Worm (Caenorhabditis elegans) whole organism, L4 larva: Measurements from ENCODE around the gene T26G10.3.
A peak's percentile ranks its signal among the peaks of the same experiment; 100 is the strongest.
"Not testable (repeated sequence)": the region's sequence is repeated elsewhere in the genome, so short reads cannot be mapped to it uniquely, and the experiment has no call there.

Experiments
- D1046.2 ChIP-seq: fragments of 200-800 bp; sonication (Bioruptor generic); IDR thresholded peaks from 2 replicates; pipeline ENCODE4 v1.3.6; 2022; ENCODE audit warnings: missing genetic modification characterization, missing compliant biosample characterization
- F10B5.3 ChIP-seq: sonication (generic microtip); optimal IDR thresholded peaks from 2 replicates; lab custom pipeline; 2016; ENCODE audit warnings: mild to moderate bottlenecking, missing genetic modification characterization, missing compliant biosample characterization
- F44E2.7 ChIP-seq: fragments of 200-800 bp; sonication (Bioruptor generic); IDR thresholded peaks from 2 replicates; pipeline ENCODE4 v2.1.2; 2022; ENCODE audit warnings: missing genetic modification characterization, missing compliant biosample characterization
- F49E8.2 ChIP-seq: sonication (generic microtip); optimal IDR thresholded peaks from 2 replicates; lab custom pipeline; 2016; ENCODE audit warnings: missing compliant biosample characterization, mild to moderate bottlenecking, missing genetic modification characterization, borderline replicate concordance
- T20F7.1 ChIP-seq: fragments of 200-800 bp; sonication (Bioruptor generic); optimal IDR thresholded peaks from 2 replicates; lab custom pipeline; 2018; ENCODE audit warnings: mild to moderate bottlenecking, missing genetic modification characterization, missing compliant biosample characterization
- Y105C5A.15 ChIP-seq: fragments of 200-800 bp; sonication (Bioruptor generic); IDR thresholded peaks from 2 replicates; pipeline ENCODE4 v1.3.6; 2022; ENCODE audit warnings: missing genetic modification characterization, missing compliant biosample characterization
- ZK337.2 ChIP-seq: fragments of 200-800 bp; sonication (Bioruptor generic); IDR thresholded peaks from 2 replicates; pipeline ENCODE4 v1.3.6; 2022; ENCODE audit warnings: missing genetic modification reagents, missing genetic modification characterization, missing compliant biosample characterization
- aly-2 ChIP-seq: sonication (generic microtip); optimal IDR thresholded peaks from 2 replicates; lab custom pipeline; 2018; ENCODE audit warnings: missing biosample characterization, missing genetic modification characterization
- arid-1 ChIP-seq: fragments of 200-800 bp; sonication (Bioruptor generic); conservative IDR thresholded peaks from 2 replicates; pipeline ENCODE4 v1.3.6; 2022; ENCODE audit warnings: missing genetic modification reagents, missing genetic modification characterization, missing compliant biosample characterization
- ceh-62 ChIP-seq: sonication (generic microtip); optimal IDR thresholded peaks from 2 replicates; lab custom pipeline; 2017; ENCODE audit warnings: missing biosample characterization, missing genetic modification characterization
- ces-1 ChIP-seq: fragments of 150-350 bp; sonication (generic microtip); optimal IDR thresholded peaks from 4 replicates; lab custom pipeline; 2014; ENCODE audit warnings: missing biosample characterization, missing genetic modification reagents, missing genetic modification characterization
- ctbp-1 ChIP-seq: fragments of 200-800 bp; sonication (Bioruptor generic); IDR thresholded peaks from 2 replicates; pipeline ENCODE4 v1.3.6; 2022; ENCODE audit warnings: missing genetic modification reagents, missing genetic modification characterization, missing compliant biosample characterization
- daf-12 ChIP-seq: fragments of 150-350 bp; optimal IDR thresholded peaks from 2 replicates; lab custom pipeline; 2014; ENCODE audit warnings: missing biosample characterization, missing genetic modification reagents, missing genetic modification characterization
- daf-16 ChIP-seq, 3 experiments: sonication (generic microtip); optimal IDR thresholded peaks; 2 replicates each; lab custom pipeline; 2016 to 2017; ENCODE audit warnings: missing genetic modification characterization in 3 of 3, missing genetic modification reagents in 3 of 3, mild to moderate bottlenecking in 2 of 3, missing compliant biosample characterization in 2 of 3, missing biosample characterization in 1 of 3, moderate library complexity in 1 of 3
- dmd-8 ChIP-seq: fragments of 200-800 bp; sonication (Bioruptor generic); IDR thresholded peaks from 2 replicates; pipeline ENCODE4 v1.3.6; 2022; ENCODE audit warnings: missing genetic modification characterization, missing compliant biosample characterization
- egl-43 ChIP-seq: fragments of 200-800 bp; sonication (Bioruptor generic); IDR thresholded peaks from 2 replicates; pipeline ENCODE4 v1.3.6; 2022; ENCODE audit warnings: missing genetic modification reagents, missing genetic modification characterization, missing compliant biosample characterization
- gei-8 ChIP-seq: fragments of 200-800 bp; sonication (Bioruptor generic); optimal IDR thresholded peaks from 2 replicates; lab custom pipeline; 2018; ENCODE audit warnings: mild to moderate bottlenecking, missing genetic modification characterization, missing compliant biosample characterization
- hif-1 ChIP-seq, 2 experiments: sonication (generic microtip); optimal IDR thresholded peaks; 2 replicates each; lab custom pipeline; 2016 to 2017; ENCODE audit warnings: missing compliant biosample characterization in 2 of 2, missing genetic modification characterization in 2 of 2, missing genetic modification reagents in 2 of 2, missing genotype in 2 of 2, mild to moderate bottlenecking in 1 of 2
- hlh-11 ChIP-seq: fragments of 200-800 bp; sonication (Bioruptor generic); optimal IDR thresholded peaks from 2 replicates; lab custom pipeline; 2018; ENCODE audit warnings: mild to moderate bottlenecking, missing genetic modification characterization, missing compliant biosample characterization
- hmg-1.1 ChIP-seq: fragments of 200-800 bp; sonication (Bioruptor generic); IDR thresholded peaks from 2 replicates; pipeline ENCODE4 v1.3.6; 2022; ENCODE audit warnings: missing genetic modification reagents, missing genetic modification characterization, missing compliant biosample characterization
- lin-38 ChIP-seq: fragments of 200-800 bp; sonication (Bioruptor generic); IDR thresholded peaks from 2 replicates; pipeline ENCODE4 v1.3.6; 2022; ENCODE audit warnings: missing genetic modification reagents, missing genetic modification characterization, missing compliant biosample characterization
- lsy-2 ChIP-seq, 2 experiments: fragments of 150-350 bp in 1 of 2; sonication (generic microtip) in 1 of 2; optimal IDR thresholded peaks; 2 replicates each; lab custom pipeline; 2014 to 2017; ENCODE audit warnings: missing biosample characterization in 2 of 2, missing genetic modification characterization in 2 of 2
- madf-5 ChIP-seq, 2 experiments: fragments of 200-800 bp; sonication (Bioruptor generic); IDR thresholded peaks; 2 replicates each; pipeline ENCODE4 v1.3.6; 2022; ENCODE audit warnings: missing compliant biosample characterization in 2 of 2, missing genetic modification characterization in 2 of 2
- mep-1 ChIP-seq: fragments of 150-350 bp; sonication (generic microtip); optimal IDR thresholded peaks from 3 replicates; lab custom pipeline; 2014; ENCODE audit warnings: missing biosample characterization, missing genetic modification characterization
- mxl-3 ChIP-seq: fragments of 200-800 bp; sonication (Bioruptor generic); optimal IDR thresholded peaks from 2 replicates; lab custom pipeline; 2018; ENCODE audit warnings: mild to moderate bottlenecking, missing genetic modification characterization, missing compliant biosample characterization
- spr-1 ChIP-seq: sonication (generic microtip); optimal IDR thresholded peaks from 2 replicates; lab custom pipeline; 2016; ENCODE audit warnings: mild to moderate bottlenecking, missing genetic modification characterization, missing compliant biosample characterization
- tra-1 ChIP-seq: fragments of 200-800 bp; sonication (Bioruptor generic); IDR thresholded peaks from 2 replicates; pipeline ENCODE4 v1.3.6; 2022; ENCODE audit warnings: missing genetic modification reagents, missing genetic modification characterization, missing compliant biosample characterization
- unc-130 ChIP-seq: sonication (generic microtip); optimal IDR thresholded peaks from 2 replicates; lab custom pipeline; 2016; ENCODE audit warnings: missing genetic modification reagents, missing genetic modification characterization, missing compliant biosample characterization
- unc-39 ChIP-seq: sonication (generic microtip); optimal IDR thresholded peaks from 2 replicates; lab custom pipeline; 2017; ENCODE audit warnings: missing biosample characterization, missing genetic modification characterization
- vab-7 ChIP-seq: fragments of 200-800 bp; sonication (Bioruptor generic); IDR thresholded peaks from 2 replicates; pipeline ENCODE4 v1.3.6; 2022; ENCODE audit warnings: missing genetic modification reagents, missing genetic modification characterization, missing compliant biosample characterization
- zip-2 ChIP-seq: fragments of 150-350 bp; optimal IDR thresholded peaks from 2 replicates; lab custom pipeline; 2014; ENCODE audit warnings: missing biosample characterization, missing genetic modification characterization
- ztf-7 ChIP-seq: fragments of 150-350 bp; optimal IDR thresholded peaks from 2 replicates; lab custom pipeline; 2014; ENCODE audit warnings: missing biosample characterization, missing genetic modification characterization

T26G10.3 gene

DNA sequence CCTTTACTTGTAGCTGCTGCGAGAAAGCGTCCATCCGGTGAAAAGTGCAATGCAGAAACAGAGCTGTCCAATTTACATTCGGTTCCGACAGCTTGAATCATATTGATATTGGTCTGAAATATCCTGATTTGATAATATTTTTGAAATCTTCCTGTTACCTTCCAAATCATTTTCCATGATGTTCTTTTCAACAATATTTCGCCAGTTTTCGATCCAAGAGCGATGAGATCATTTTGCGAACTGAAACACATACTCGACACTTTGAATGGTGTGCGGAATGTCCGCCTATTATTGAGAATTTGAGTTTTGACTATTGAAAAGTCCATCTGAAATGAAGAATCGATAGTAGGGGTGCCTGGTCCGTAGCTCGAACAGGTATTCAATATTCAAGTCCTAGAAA is 27.9 kb upstream of the T26G10.3 start, which contains the start of gene emb-30 (continued):
- no peak for TF ChIP-seq F44E2.7 (GFP tag; lab: Robert Waterston, UW)
- TF ChIP-seq F10B5.3 (tag; lab: Kevin White, UChicago): no peak
- no peak for TF ChIP-seq egl-43 (GFP tag; lab: Robert Waterston, UW)
- TF ChIP-seq madf-5 (GFP tag; IDR thresholded peaks at IDR 0.05; lab: Robert Waterston, UW): 0 out of 4 replicates have a peak, but pooled peaks of 1 of the 2 experiments have one; percentile 2
- TF ChIP-seq lsy-2 (tag; optimal IDR thresholded peaks at IDR 0.05; lab: Kevin White, UChicago): peak in 1 of 2 experiments; percentile 20
- no peak for TF ChIP-seq Y105C5A.15
- TF ChIP-seq spr-1 (tag; lab: Kevin White, UChicago): no peak
- TF ChIP-seq hif-1 (tag; optimal IDR thresholded peaks at IDR 0.05; lab: Kevin White, UChicago): no peak
- TF ChIP-seq daf-16 (GFP tag; optimal IDR thresholded peaks at IDR 0.05; lab: Kevin White, UChicago): no peak
- peak; percentile 12 for TF ChIP-seq daf-16 (tag; optimal IDR thresholded peaks at IDR 0.05; lab: Kevin White, UChicago)
- TF ChIP-seq aly-2 (tag; lab: Kevin White, UChicago): no peak

DNA sequence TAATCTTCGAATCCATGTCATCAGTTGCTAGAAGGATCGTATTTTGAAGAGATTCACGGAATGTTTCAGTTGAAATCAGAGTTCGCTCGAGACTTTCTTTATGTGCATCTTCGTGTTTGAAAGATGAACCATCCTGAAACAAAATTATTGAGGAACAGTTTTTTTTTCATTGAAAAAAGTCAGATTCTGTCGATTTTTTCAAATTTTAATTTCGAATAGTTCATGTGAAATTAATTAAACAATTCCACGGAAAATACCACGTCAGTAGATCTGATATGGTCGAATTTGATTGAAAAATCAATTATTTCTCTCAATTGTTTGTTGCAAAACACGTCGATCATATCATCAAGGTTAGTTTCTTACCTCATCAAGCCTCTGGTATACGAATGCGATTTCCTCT is 26.2 kb upstream of the T26G10.3 start, which contains the start of gene F54C8.1:
F54C8.1 (plus strand) TSS at position 301 of the 400 bp plus-strand sequence.
- TF ChIP-seq mep-1 (tag; lab: Kevin White, UChicago) (no peak), daf-12 (tag; lab: Kevin White, UChicago) (no peak), unc-130 (GFP tag; lab: Kevin White, UChicago) (no peak), D1046.2 (no peak)

DNA sequence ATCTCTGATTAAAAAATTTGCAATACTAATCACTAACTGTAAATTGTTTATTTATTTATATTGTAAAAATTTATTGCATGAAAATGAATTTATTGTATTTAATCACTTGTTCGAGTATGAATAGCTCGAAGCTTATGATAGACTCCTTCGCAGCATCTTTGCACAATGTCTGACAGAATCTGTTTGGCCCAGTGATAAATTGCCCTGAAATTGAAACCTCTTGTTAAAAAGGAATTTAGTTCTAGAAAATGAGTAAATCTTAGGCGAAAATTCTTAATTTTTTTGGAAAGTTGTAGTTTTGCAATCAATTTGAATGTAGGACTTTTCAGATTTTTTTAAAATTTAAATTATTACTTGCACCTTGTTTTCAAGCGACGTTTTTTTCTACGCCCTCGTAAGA is 21.8 kb upstream of the T26G10.3 start:
- TF ChIP-seq lin-38 (GFP tag; lab: Robert Waterston, UW) (peak; percentile 38), vab-7 (no peak), F49E8.2 (tag; lab: Kevin White, UChicago) (no peak), ztf-7 (tag; lab: Kevin White, UChicago) (no peak), arid-1 (GFP tag; lab: Robert Waterston, UW) (peak; percentile 15; the same call in 1 of the 2 replicates)
- TF ChIP-seq, all 104 proteins: peak for 2

DNA sequence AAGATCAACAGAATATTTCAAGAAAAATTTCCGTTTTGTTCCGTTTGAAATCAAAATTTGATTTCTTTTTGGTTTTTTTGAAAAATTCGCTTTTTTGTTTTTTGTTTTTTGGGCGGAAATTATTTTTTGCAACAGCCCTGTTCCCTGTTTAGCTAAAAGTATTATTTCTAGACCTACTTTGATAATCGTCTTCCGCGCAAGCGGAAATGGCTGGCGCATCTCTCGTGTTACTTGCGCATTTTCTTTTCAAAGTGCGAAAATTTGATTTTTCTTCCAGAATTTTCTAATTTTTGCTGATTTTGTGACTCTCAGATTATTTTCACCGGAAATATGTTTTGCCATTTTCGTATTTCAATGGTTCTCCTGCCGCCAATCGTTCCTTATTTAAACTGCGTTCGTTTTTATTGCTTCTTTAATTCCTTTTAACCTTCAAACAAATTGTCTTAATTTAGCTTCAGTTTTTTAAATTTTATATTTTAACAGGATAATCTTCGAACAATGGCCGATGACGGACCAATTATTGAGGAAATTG is 20.4 kb upstream of the T26G10.3 start, which contains the start of gene cpar-1:
cpar-1 (plus strand) TSS at position 482 of the 532 bp plus-strand sequence.
- TF ChIP-seq tra-1 (GFP tag; lab: Robert Waterston, UW): no peak
- no peak for TF ChIP-seq hlh-11 (tag; lab: Kevin White, UChicago)
- no peak for TF ChIP-seq mep-1 (tag; lab: Kevin White, UChicago)
- TF ChIP-seq unc-130 (GFP tag; lab: Kevin White, UChicago): peak; percentile 9
- TF ChIP-seq F49E8.2 (tag; lab: Kevin White, UChicago): peak; percentile 55
- TF ChIP-seq unc-39 (tag; lab: Kevin White, UChicago): no peak
- no peak for TF ChIP-seq hmg-1.1 (GFP tag; lab: Robert Waterston, UW)
- no peak for TF ChIP-seq zip-2 (tag; lab: Kevin White, UChicago)
- TF ChIP-seq F10B5.3 (tag; lab: Kevin White, UChicago): no peak
- TF ChIP-seq, all 104 proteins: peak for 2

DNA sequence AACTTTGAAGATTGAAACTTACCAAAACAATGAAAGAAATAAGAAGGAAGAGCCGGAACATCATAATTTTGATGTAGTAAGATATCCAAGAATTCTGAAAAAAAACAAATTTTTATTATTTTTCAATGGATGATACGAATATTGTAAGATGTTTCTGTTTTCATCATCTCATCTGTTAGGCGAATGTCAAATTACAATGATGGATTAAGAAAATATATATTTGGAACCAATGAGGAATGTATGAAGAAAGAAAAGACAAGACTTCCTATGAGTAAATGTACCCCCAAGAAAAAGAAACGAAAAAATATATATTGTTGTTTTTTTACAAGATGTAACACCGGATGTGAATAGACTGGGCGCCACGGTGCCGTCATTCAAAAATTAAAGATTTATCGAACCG is 13.1 kb upstream of the T26G10.3 start, which contains the start of gene T26G10.5:
T26G10.5 (minus strand) TSS at position 101 of the 400 bp plus-strand sequence.
- TF ChIP-seq dmd-8 (GFP tag; lab: Robert Waterston, UW): no peak
- TF ChIP-seq gei-8 (GFP tag; lab: Kevin White, UChicago): no peak
- TF ChIP-seq ctbp-1: no peak
- TF ChIP-seq T20F7.1 (GFP tag; lab: Kevin White, UChicago): no peak
- TF ChIP-seq ces-1 (GFP tag; lab: Kevin White, UChicago): no peak

DNA sequence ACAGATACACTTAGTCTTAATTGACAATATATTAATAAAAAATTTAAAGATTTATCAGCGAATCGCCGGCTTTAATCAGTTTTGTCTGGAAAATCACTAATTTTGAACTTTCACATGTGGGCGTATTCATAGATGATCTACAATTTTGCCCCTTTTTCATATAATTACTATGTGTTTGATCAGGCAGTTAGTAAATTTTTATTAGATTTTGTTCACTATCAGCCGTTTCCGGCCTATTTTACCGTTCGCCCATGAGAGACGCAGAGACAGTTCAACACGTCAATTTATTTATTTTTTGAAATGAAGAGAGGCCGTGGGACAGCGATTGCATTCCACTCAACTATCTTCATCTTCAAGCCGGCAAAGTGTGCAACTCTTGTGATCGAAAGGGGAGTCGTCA is 7.0 kb upstream of the T26G10.3 start, which contains the start of gene T26G10.4:
T26G10.4 (plus strand) TSS at position 301 of the 400 bp plus-strand sequence.
- TF ChIP-seq ZK337.2; ceh-62; mxl-3 (GFP tag; lab: Kevin White, UChicago): not testable (repeated sequence)
- TF ChIP-seq, all 104 proteins: peak for 0; not testable (repeated sequence) for 104
